Fruit fly (Drosophila melanogaster) whole organism, embryonic: ENCODE results near the gene CG7071.
A peak's percentile ranks its signal among the peaks of the same experiment; 100 is the strongest.

Experiments
- CG10462 ChIP-seq: fragments of 200-800 bp; sonication (Bioruptor generic); optimal IDR thresholded peaks from 2 replicates; lab custom pipeline; 2016; ENCODE audit warnings: missing biosample characterization, missing genetic modification characterization
- CG11247 ChIP-seq: fragments of 200-800 bp; sonication (Bioruptor generic); IDR thresholded peaks from 2 replicates; pipeline ENCODE4 v1.3.6; 2022; ENCODE audit warnings: missing biosample characterization, missing genetic modification characterization
- CG11695 ChIP-seq: fragments of 200-800 bp; sonication (Bioruptor generic); IDR thresholded peaks from 3 replicates; pipeline ENCODE4 v1.3.6; 2022; ENCODE audit warnings: missing biosample characterization, missing genetic modification characterization
- CG12769 ChIP-seq: fragments of 200-800 bp; sonication (Bioruptor generic); optimal IDR thresholded peaks from 2 replicates; lab custom pipeline; 2019; ENCODE audit warnings: missing biosample characterization, mild to moderate bottlenecking, missing genetic modification characterization, moderate library complexity
- CG14965 ChIP-seq: fragments of 200-800 bp; sonication (Bioruptor generic); optimal IDR thresholded peaks from 2 replicates; lab custom pipeline; 2016; ENCODE audit warnings: missing biosample characterization, missing genetic modification characterization, borderline replicate concordance
- CG17829 ChIP-seq: fragments of 200-800 bp; optimal IDR thresholded peaks from 2 replicates; lab custom pipeline; 2019; ENCODE audit warnings: missing biosample characterization, mild to moderate bottlenecking, missing genetic modification characterization, moderate library complexity
- CG31441 ChIP-seq: fragments of 200-800 bp; sonication (Bioruptor generic); IDR thresholded peaks from 2 replicates; pipeline ENCODE4 v1.3.6; 2022; ENCODE audit warnings: missing biosample characterization, missing genetic modification characterization
- CG3838 ChIP-seq: fragments of 200-800 bp; sonication (Bioruptor generic); optimal IDR thresholded peaks from 3 replicates; lab custom pipeline; 2016; ENCODE audit warnings: missing biosample characterization, missing genetic modification characterization
- CG4707 ChIP-seq: fragments of 200-800 bp; sonication (Bioruptor generic); optimal IDR thresholded peaks from 2 replicates; lab custom pipeline; 2018; ENCODE audit warnings: missing biosample characterization, mild to moderate bottlenecking, missing genetic modification characterization, moderate library complexity
- CG4820 ChIP-seq: fragments of 200-800 bp; sonication (Bioruptor generic); optimal IDR thresholded peaks from 3 replicates; lab custom pipeline; 2016; ENCODE audit warnings: missing biosample characterization, missing genetic modification characterization
- CG7745 ChIP-seq: fragments of 200-800 bp; sonication (Bioruptor generic); optimal IDR thresholded peaks from 2 replicates; lab custom pipeline; 2018; ENCODE audit warnings: missing biosample characterization, mild to moderate bottlenecking, missing genetic modification characterization, moderate library complexity
- CG7839 ChIP-seq: fragments of 200-800 bp; sonication (Bioruptor generic); optimal IDR thresholded peaks from 3 replicates; lab custom pipeline; 2018; ENCODE audit warnings: missing biosample characterization, mild to moderate bottlenecking, missing genetic modification characterization, moderate library complexity
- CG8359 ChIP-seq: fragments of 200-800 bp; sonication (Bioruptor generic); optimal IDR thresholded peaks from 2 replicates; lab custom pipeline; 2017; ENCODE audit warnings: missing biosample characterization, mild to moderate bottlenecking, missing genetic modification characterization, borderline replicate concordance
- CG8924 ChIP-seq: fragments of 200-800 bp; optimal IDR thresholded peaks from 3 replicates; lab custom pipeline; 2019; ENCODE audit warnings: missing biosample characterization, mild to moderate bottlenecking, missing genetic modification characterization, moderate library complexity
- CG8944 ChIP-seq: fragments of 200-800 bp; sonication (Bioruptor generic); optimal IDR thresholded peaks from 3 replicates; lab custom pipeline; 2016; ENCODE audit warnings: missing biosample characterization, missing genetic modification characterization
- CG9609 ChIP-seq: fragments of 200-800 bp; sonication (Bioruptor generic); optimal IDR thresholded peaks from 3 replicates; lab custom pipeline; 2016; ENCODE audit warnings: missing biosample characterization, missing genetic modification characterization
- CG9797 ChIP-seq: fragments of 200-800 bp; sonication (Bioruptor generic); optimal IDR thresholded peaks from 3 replicates; lab custom pipeline; 2018; ENCODE audit warnings: missing biosample characterization, mild to moderate bottlenecking, missing genetic modification characterization
- CG9932 ChIP-seq: fragments of 200-800 bp; sonication (Bioruptor generic); IDR thresholded peaks from 2 replicates; pipeline ENCODE4 v1.3.6; 2022; ENCODE audit warnings: missing biosample characterization, missing genetic modification characterization
- Dbx ChIP-seq: fragments of 200-800 bp; sonication (Bioruptor generic); IDR thresholded peaks from 3 replicates; pipeline ENCODE4 v1.3.6; 2022; ENCODE audit warnings: missing biosample characterization, missing genetic modification characterization
- Dfd ChIP-seq, 2 experiments: fragments of >200 bp; optimal IDR thresholded peaks; 2 replicates each; lab custom pipeline; 2017; ENCODE audit warnings: missing biosample characterization in 2 of 2, missing genetic modification characterization in 2 of 2
- Dip3 ChIP-seq: fragments of 200-800 bp; sonication (Bioruptor generic); optimal IDR thresholded peaks from 3 replicates; lab custom pipeline; 2016; ENCODE audit warnings: missing biosample characterization, missing genetic modification characterization
- Ets65A ChIP-seq: fragments of 200-800 bp; sonication (Bioruptor generic); peaks from one replicate; lab custom pipeline; 2016; ENCODE audit warnings: missing biosample characterization, missing genetic modification characterization
- HmgZ ChIP-seq: fragments of 200-800 bp; sonication (Bioruptor generic); optimal IDR thresholded peaks from 2 replicates; lab custom pipeline; 2018; ENCODE audit warnings: missing biosample characterization, mild to moderate bottlenecking, missing genetic modification characterization
- Med ChIP-seq: fragments of 200-800 bp; sonication (Bioruptor generic); peaks from one replicate; lab custom pipeline; 2016; ENCODE audit warnings: missing biosample characterization, missing genetic modification characterization, mild to moderate bottlenecking, inconsistent platforms, moderate library complexity
- Mrtf ChIP-seq: fragments of 200-800 bp; sonication (Bioruptor generic); IDR thresholded peaks from 3 replicates; pipeline ENCODE4 v1.3.6; 2022; ENCODE audit warnings: missing biosample characterization, missing genetic modification characterization
- Opbp ChIP-seq: fragments of 200-800 bp; sonication (Bioruptor generic); IDR thresholded peaks from 3 replicates; pipeline ENCODE4 v1.3.6; 2022; ENCODE audit warnings: missing biosample characterization, missing genetic modification characterization; ENCODE audit not compliant: partially characterized antibody
- Rfx ChIP-seq: fragments of 200-800 bp; sonication (Bioruptor generic); IDR thresholded peaks from 2 replicates; pipeline ENCODE4 v1.3.6; 2022; ENCODE audit warnings: missing biosample characterization, missing genetic modification characterization
- Sin3A ChIP-seq: fragments of >200 bp; optimal IDR thresholded peaks from 2 replicates; lab custom pipeline; 2018
- Taf1 ChIP-seq: fragments of 200-800 bp; sonication (Bioruptor generic); IDR thresholded peaks from 2 replicates; pipeline ENCODE4 v1.3.6; 2022; ENCODE audit warnings: missing biosample characterization, missing genetic modification characterization
- al ChIP-seq: fragments of 200-800 bp; sonication (Bioruptor generic); IDR thresholded peaks from 2 replicates; pipeline ENCODE4 v1.3.6; 2022; ENCODE audit warnings: missing biosample characterization, missing genetic modification characterization
- chif ChIP-seq, 2 experiments: fragments of 200-800 bp; sonication (Bioruptor generic); optimal IDR thresholded peaks; 3 replicates each; lab custom pipeline; 2016; ENCODE audit warnings: missing biosample characterization in 2 of 2, missing genetic modification characterization in 2 of 2
- croc ChIP-seq: fragments of 200-800 bp; sonication (Bioruptor generic); conservative IDR thresholded peaks from 3 replicates; pipeline ENCODE4 v1.3.6; 2022; ENCODE audit warnings: missing biosample characterization, missing genetic modification characterization
- cwo ChIP-seq: fragments of 200-800 bp; sonication (Bioruptor generic); optimal IDR thresholded peaks from 3 replicates; lab custom pipeline; 2017; ENCODE audit warnings: missing biosample characterization, missing genetic modification characterization, mild to moderate bottlenecking, moderate library complexity, missing genetic modification reagents
- dysf ChIP-seq: fragments of 200-800 bp; sonication (Bioruptor generic); IDR thresholded peaks from 3 replicates; pipeline ENCODE4 v1.3.6; 2022; ENCODE audit warnings: missing biosample characterization, missing genetic modification characterization
- fd96Cb ChIP-seq: fragments of 200-800 bp; sonication (Bioruptor generic); optimal IDR thresholded peaks from 2 replicates; lab custom pipeline; 2018; ENCODE audit warnings: missing biosample characterization, mild to moderate bottlenecking, missing genetic modification characterization, moderate library complexity
- gfzf ChIP-seq: fragments of 200-800 bp; sonication (Bioruptor generic); optimal IDR thresholded peaks from 2 replicates; lab custom pipeline; 2016; ENCODE audit warnings: missing biosample characterization, mild to moderate bottlenecking, missing genetic modification characterization, moderate library complexity
- grn ChIP-seq: fragments of 200-800 bp; sonication (Bioruptor generic); optimal IDR thresholded peaks from 3 replicates; lab custom pipeline; 2017; ENCODE audit warnings: missing biosample characterization, missing genetic modification characterization
- gsb ChIP-seq: fragments of 200-800 bp; sonication (Bioruptor generic); IDR thresholded peaks from 2 replicates; pipeline ENCODE4 v1.3.6; 2022; ENCODE audit warnings: missing biosample characterization, missing genetic modification characterization
- ind ChIP-seq: fragments of 200-800 bp; sonication (Bioruptor generic); optimal IDR thresholded peaks from 3 replicates; lab custom pipeline; 2016; ENCODE audit warnings: missing biosample characterization, missing genetic modification characterization
- inv ChIP-seq: fragments of 200-800 bp; sonication (Bioruptor generic); IDR thresholded peaks from 2 replicates; pipeline ENCODE4 v1.3.6; 2022; ENCODE audit warnings: missing biosample characterization, missing genetic modification characterization; ENCODE audit not compliant: partially characterized antibody
- lilli ChIP-seq: fragments of 200-800 bp; sonication (Bioruptor generic); optimal IDR thresholded peaks from 3 replicates; lab custom pipeline; 2016; ENCODE audit warnings: missing biosample characterization, missing genetic modification characterization
- lmd ChIP-seq: fragments of 200-800 bp; sonication (Bioruptor generic); IDR thresholded peaks from 2 replicates; pipeline ENCODE4 v1.3.6; 2022; ENCODE audit warnings: missing biosample characterization, missing genetic modification characterization
- pros ChIP-seq: fragments of 200-800 bp; sonication (Bioruptor generic); optimal IDR thresholded peaks from 3 replicates; lab custom pipeline; 2019; ENCODE audit warnings: missing biosample characterization, mild to moderate bottlenecking, missing genetic modification characterization, moderate library complexity
- ranshi ChIP-seq: fragments of 200-800 bp; sonication (Bioruptor generic); IDR thresholded peaks from 2 replicates; pipeline ENCODE4 v1.3.6; 2022; ENCODE audit warnings: missing biosample characterization, missing genetic modification characterization
- row ChIP-seq: fragments of 200-800 bp; sonication (Bioruptor generic); IDR thresholded peaks from 3 replicates; pipeline ENCODE4 v1.3.6; 2022; ENCODE audit warnings: missing biosample characterization, missing genetic modification characterization
- schlank ChIP-seq: fragments of 200-800 bp; sonication (Bioruptor generic); optimal IDR thresholded peaks from 2 replicates; lab custom pipeline; 2018; ENCODE audit warnings: missing biosample characterization, mild to moderate bottlenecking, missing genetic modification characterization
- so ChIP-seq: fragments of 200-800 bp; sonication (Bioruptor generic); IDR thresholded peaks from 3 replicates; pipeline ENCODE4 v1.3.6; 2022; ENCODE audit warnings: missing biosample characterization, missing genetic modification characterization
- sqz ChIP-seq: fragments of 200-800 bp; sonication (Bioruptor generic); optimal IDR thresholded peaks from 3 replicates; lab custom pipeline; 2018; ENCODE audit warnings: missing biosample characterization, mild to moderate bottlenecking, missing genetic modification characterization
- sr ChIP-seq: fragments of 200-800 bp; sonication (Bioruptor generic); IDR thresholded peaks from 3 replicates; pipeline ENCODE4 v1.3.6; 2022; ENCODE audit warnings: missing biosample characterization, missing genetic modification characterization
- tin ChIP-seq: fragments of 200-800 bp; sonication (Bioruptor generic); optimal IDR thresholded peaks from 3 replicates; lab custom pipeline; 2016; ENCODE audit warnings: missing biosample characterization, missing genetic modification characterization
- trem ChIP-seq: fragments of 200-800 bp; optimal IDR thresholded peaks from 3 replicates; lab custom pipeline; 2019; ENCODE audit warnings: missing biosample characterization, mild to moderate bottlenecking, missing genetic modification characterization, moderate library complexity
- vvl ChIP-seq: fragments of 200-800 bp; sonication (Bioruptor generic); IDR thresholded peaks from 2 replicates; pipeline ENCODE4 v1.3.6; 2022; ENCODE audit warnings: missing biosample characterization, missing genetic modification characterization

The CG7071 gene

DNA sequence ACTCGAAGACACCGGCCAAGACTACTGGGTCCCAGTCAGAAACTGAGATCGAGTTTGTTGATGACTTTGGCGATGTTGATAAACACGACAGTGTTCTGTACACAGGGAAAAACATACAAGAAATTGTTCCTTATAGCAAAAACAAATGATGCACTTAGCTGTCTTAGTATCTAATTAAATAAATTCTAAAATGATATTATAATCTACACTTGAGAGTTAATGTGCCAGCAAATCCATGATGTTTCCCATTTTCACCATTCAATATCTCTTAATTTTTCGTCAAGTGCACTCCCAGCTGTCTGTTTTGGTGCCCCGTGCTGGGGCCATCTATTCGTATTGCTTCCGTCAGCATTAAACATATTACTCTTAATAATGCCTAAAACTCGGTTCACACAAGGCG is 37.8 kb downstream of the CG7071 start (continued):
- TF ChIP-seq so (GFP tag; lab: Robert Waterston, UW) (no peak), CG14965 (GFP tag; lab: Kevin White, UChicago) (no peak), lilli (GFP tag; lab: Kevin White, UChicago) (peak; percentile 39), HmgZ (tag; lab: Kevin White, UChicago) (no peak), trem (peak; percentile 15), CG17829 (tag; lab: Kevin White, UChicago) (peak; percentile 6), CG4820 (GFP tag; lab: Kevin White, UChicago) (peak; percentile 48), ranshi (GFP tag; lab: Robert Waterston, UW) (peak; percentile 54; the same call in 1 of the 2 replicates), lmd (GFP tag; lab: Robert Waterston, UW) (peak; percentile 71), CG8359 (GFP tag; lab: Kevin White, UChicago) (no peak), sqz (GFP tag; lab: Kevin White, UChicago) (no peak), cwo (GFP tag; lab: Kevin White, UChicago) (peak; percentile 25), Dfd (GFP tag; optimal IDR thresholded peaks at IDR 0.05; lab: Kevin White, UChicago) (no peak), Opbp (no peak), CG9932 (GFP tag; lab: Robert Waterston, UW) (peak; percentile 68), al (GFP tag; lab: Robert Waterston, UW) (peak; percentile 28; the same call in 1 of the 2 replicates), CG11695 (GFP tag; lab: Robert Waterston, UW) (peak; percentile 51; the same call in 1 of the 3 replicates), schlank (no peak), Ets65A (GFP tag; lab: Kevin White, UChicago) (peak; percentile 16), CG9609 (no peak), chif (GFP tag; optimal IDR thresholded peaks at IDR 0.05; lab: Kevin White, UChicago) (peak in 1 of 2 experiments; percentile 7), gsb (GFP tag; lab: Robert Waterston, UW) (0 out of 2 replicates have a peak, but pooled peaks have one; percentile 26), CG7839 (tag; lab: Kevin White, UChicago) (no peak), grn (GFP tag; lab: Kevin White, UChicago) (peak; percentile 12), Rfx (GFP tag; lab: Robert Waterston, UW) (peak; percentile 80), CG8944 (GFP tag; lab: Kevin White, UChicago) (no peak), Taf1 (GFP tag; lab: Robert Waterston, UW) (peak; percentile 55), CG31441 (no peak), CG11247 (no peak; the same call in 1 of the 2 replicates), inv (GFP tag; lab: Robert Waterston, UW) (no peak), Med (peak; percentile 52), sr (GFP tag; lab: Robert Waterston, UW) (no peak), CG12769 (peak; percentile 40), Sin3A (no peak), Dip3 (no peak), ind (GFP tag; lab: Kevin White, UChicago) (peak; percentile 25), fd96Cb (tag; lab: Kevin White, UChicago) (peak; percentile 18), tin (GFP tag; lab: Kevin White, UChicago) (peak; percentile 3), dysf (GFP tag; lab: Robert Waterston, UW) (peak; percentile 83), pros (GFP tag; lab: Kevin White, UChicago) (no peak), row (GFP tag; lab: Robert Waterston, UW) (peak; percentile 61; the same call in 2 of the 3 replicates), Mrtf (GFP tag; lab: Robert Waterston, UW) (peak; percentile 62; the same call in 2 of the 3 replicates), CG3838 (GFP tag; lab: Kevin White, UChicago) (no peak), gfzf (no peak), CG4707 (no peak), CG9797 (GFP tag; lab: Kevin White, UChicago) (no peak), CG8924 (tag; lab: Kevin White, UChicago) (peak; percentile 19), CG7745 (tag; lab: Kevin White, UChicago) (no peak), croc (GFP tag; lab: Robert Waterston, UW) (no peak; the same call in 2 of the 3 replicates), Dbx (peak; percentile 51; the same call in 2 of the 3 replicates), CG10462 (GFP tag; lab: Kevin White, UChicago) (no peak), vvl (GFP tag; lab: Robert Waterston, UW) (peak; percentile 67; the same call in 1 of the 2 replicates)
